Worm (Caenorhabditis elegans) whole organism, L1 larva: ENCODE data around the gene osm-10.

Experiments used
- egl-27 ChIP-seq, 2 experiments: fragments of 150-350 bp in 1 of 2; sonication (generic microtip); optimal IDR thresholded peaks; 3 replicates each; lab custom pipeline; 2017 to 2018; ENCODE audit warnings: missing biosample characterization in 2 of 2, missing genetic modification characterization in 2 of 2, missing genetic modification reagents in 2 of 2
- fos-1 ChIP-seq: fragments of 150-350 bp; optimal IDR thresholded peaks from 2 replicates; lab custom pipeline; 2014; ENCODE audit warnings: missing biosample characterization, missing genetic modification characterization
- jun-1 ChIP-seq: fragments of 150-350 bp; optimal IDR thresholded peaks from 2 replicates; lab custom pipeline; 2014; ENCODE audit warnings: missing biosample characterization, missing genetic modification reagents, missing genetic modification characterization
- mab-9 ChIP-seq: fragments of 200-800 bp; sonication (Bioruptor generic); IDR thresholded peaks from 2 replicates; pipeline ENCODE4 v1.3.6; 2022; ENCODE audit warnings: missing genetic modification reagents, missing genetic modification characterization, missing compliant biosample characterization
- nhr-19 ChIP-seq: fragments of 200-800 bp; sonication (Bioruptor generic); conservative IDR thresholded peaks from 2 replicates; pipeline ENCODE4 v1.3.6; 2022; ENCODE audit warnings: missing genetic modification characterization, missing compliant biosample characterization
- nhr-71 ChIP-seq: sonication (generic microtip); optimal IDR thresholded peaks from 2 replicates; lab custom pipeline; 2016; ENCODE audit warnings: mild to moderate bottlenecking, missing genetic modification characterization, moderate library complexity, missing compliant biosample characterization
- nhr-77 ChIP-seq: fragments of 150-350 bp; optimal IDR thresholded peaks from 2 replicates; lab custom pipeline; 2014; ENCODE audit warnings: missing biosample characterization, missing genetic modification characterization
- ztf-11 ChIP-seq, 2 experiments: sonication (generic microtip); optimal IDR thresholded peaks; 2 replicates each; lab custom pipeline; 2016 to 2017; ENCODE audit warnings: missing genetic modification characterization in 2 of 2, missing biosample characterization in 1 of 2, missing compliant biosample characterization in 1 of 2

DNA sequence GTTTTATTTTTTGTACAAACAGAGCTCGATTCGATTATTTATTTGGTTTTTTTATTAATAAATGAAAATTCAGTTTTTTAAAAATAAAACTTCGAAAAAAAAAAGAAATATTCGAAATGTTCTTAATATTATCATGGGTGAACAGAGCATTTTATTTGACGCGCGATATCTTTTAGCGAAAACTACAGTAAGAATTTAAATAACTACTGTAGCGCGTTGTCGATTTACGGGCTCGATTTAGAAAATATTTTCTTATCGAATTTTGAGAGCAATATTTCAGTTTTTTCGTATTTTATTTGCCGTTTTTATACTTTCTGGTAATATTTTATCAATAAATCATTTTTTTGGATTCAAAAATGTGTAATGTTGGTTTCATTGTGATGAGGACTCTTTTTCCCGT, 22.0 kb upstream of the osm-10 start:
- peak; percentile 17 for TF ChIP-seq nhr-71 (tag; lab: Kevin White, UChicago)
- TF ChIP-seq ztf-11 (tag; optimal IDR thresholded peaks at IDR 0.05; lab: Kevin White, UChicago) = no peak
- no peak for TF ChIP-seq nhr-19 (GFP tag; lab: Robert Waterston, UW)
- TF ChIP-seq mab-9 = no peak
- TF ChIP-seq fos-1 (tag; lab: Kevin White, UChicago) = no peak
- TF ChIP-seq nhr-77 = no peak
- no peak for TF ChIP-seq egl-27 (tag; optimal IDR thresholded peaks at IDR 0.05; lab: Kevin White, UChicago)
- TF ChIP-seq jun-1 (tag; lab: Kevin White, UChicago) = no peak
